Worm (Caenorhabditis elegans) whole organism, midembryonic: ENCODE measurements around the gene srz-32.

Experiments
- flt-1 ChIP-seq: fragments of 200-800 bp; sonication (Bioruptor generic); IDR thresholded peaks from 2 replicates; pipeline ENCODE4 v1.3.6; 2022; ENCODE audit warnings: missing genetic modification characterization, missing compliant biosample characterization
- ztf-29 ChIP-seq: fragments of 200-800 bp; sonication (Bioruptor generic); IDR thresholded peaks from 2 replicates; pipeline ENCODE4 v1.3.6; 2022; ENCODE audit warnings: missing genetic modification reagents, missing genetic modification characterization, missing compliant biosample characterization

DNA sequence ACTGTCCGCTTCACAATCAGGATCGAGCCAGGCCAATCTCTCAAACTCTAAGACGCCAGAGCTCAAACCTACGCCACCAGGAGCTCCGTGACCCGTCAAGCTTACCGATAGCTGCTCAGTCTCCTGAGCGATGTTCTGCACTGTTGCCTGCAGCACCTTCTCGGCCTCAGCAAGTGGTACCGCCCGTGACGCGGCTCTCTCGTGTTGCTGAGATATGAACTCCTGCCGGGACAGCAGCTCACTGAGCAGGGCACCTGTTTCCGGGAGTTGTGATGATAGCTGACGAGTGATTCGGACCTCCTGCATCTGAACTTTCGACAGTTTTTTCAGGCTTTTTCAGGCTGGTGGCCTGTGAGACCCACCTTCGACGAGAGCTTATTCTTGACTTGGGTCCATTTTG is 38.0 kb upstream of the srz-32 start:
- TF ChIP-seq ztf-29 (no peak), flt-1 (no peak)
